Worm (Caenorhabditis elegans) whole organism, L4/young adult: ENCODE results near the gene pha-1.

ENCODE experiments used
- dao-5 ChIP-seq: sonication (generic microtip); optimal IDR thresholded peaks from 2 replicates; lab custom pipeline; 2016; ENCODE audit warnings: missing genotype, missing genetic modification characterization, moderate library complexity, missing compliant biosample characterization
- him-1 ChIP-seq: sonication (generic microtip); optimal IDR thresholded peaks from 2 replicates; lab custom pipeline; 2016; ENCODE audit warnings: missing genotype, missing genetic modification reagents, missing genetic modification characterization, missing compliant biosample characterization

DNA sequence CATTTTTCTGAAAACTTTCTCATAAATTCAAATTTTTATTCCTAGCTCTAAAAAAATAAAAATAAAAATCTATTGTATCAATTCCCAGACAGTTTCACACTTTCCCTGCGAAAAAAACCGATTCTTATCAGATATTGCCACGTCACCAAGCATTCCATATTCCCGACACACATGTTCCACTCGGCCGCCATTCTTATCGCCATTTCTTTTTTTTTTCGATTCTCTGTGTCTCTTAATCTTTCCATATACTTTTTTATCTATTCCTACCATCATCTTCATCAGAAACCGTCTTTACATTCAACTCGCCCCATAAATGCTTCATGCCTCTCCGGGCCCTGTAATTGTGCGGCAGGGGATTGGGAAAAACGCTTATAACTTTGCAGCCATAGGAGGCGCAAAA lies 44.1 kb upstream of the pha-1 start:
- no peak for TF ChIP-seq dao-5 (tag; lab: Kevin White, UChicago)
- TF ChIP-seq him-1, result no peak
